Worm (Caenorhabditis elegans) whole organism, midembryonic: ENCODE results near the gene tbc-20.

Experiments used
- T22C8.4 ChIP-seq: fragments of 200-800 bp; sonication (Bioruptor generic); IDR thresholded peaks from 2 replicates; pipeline ENCODE4 v1.3.6; 2022; ENCODE audit warnings: missing genetic modification characterization, missing compliant biosample characterization
- cog-1 ChIP-seq: sonication (generic microtip); optimal IDR thresholded peaks from 2 replicates; lab custom pipeline; 2016; ENCODE audit warnings: missing genetic modification characterization, missing compliant biosample characterization
- flt-1 ChIP-seq: fragments of 200-800 bp; sonication (Bioruptor generic); IDR thresholded peaks from 2 replicates; pipeline ENCODE4 v1.3.6; 2022; ENCODE audit warnings: missing genetic modification characterization, missing compliant biosample characterization
- klf-2 ChIP-seq: fragments of 200-800 bp; sonication (Bioruptor generic); conservative IDR thresholded peaks from 2 replicates; pipeline ENCODE4 v1.3.6; 2022; ENCODE audit warnings: missing genetic modification reagents, missing genetic modification characterization, missing compliant biosample characterization
- med-1 ChIP-seq: sonication (generic microtip); optimal IDR thresholded peaks from 2 replicates; lab custom pipeline; 2017; ENCODE audit warnings: missing genetic modification characterization, mild to moderate bottlenecking, missing compliant biosample characterization, antibody characterized with exemption, missing genetic modification reagents; ENCODE audit not compliant: insufficient read depth
- ref-1 ChIP-seq: fragments of 200-800 bp; sonication (Bioruptor generic); conservative IDR thresholded peaks from 2 replicates; pipeline ENCODE4 v1.3.6; 2022; ENCODE audit warnings: missing genetic modification reagents, missing genetic modification characterization, missing compliant biosample characterization
- tab-1 ChIP-seq: fragments of 200-800 bp; sonication (Bioruptor generic); IDR thresholded peaks from 2 replicates; pipeline ENCODE4 v1.3.6; 2022; ENCODE audit warnings: missing genetic modification characterization, missing compliant biosample characterization
- ztf-23 ChIP-seq: fragments of 200-800 bp; sonication (Bioruptor generic); IDR thresholded peaks from 2 replicates; pipeline ENCODE4 v1.3.6; 2022; ENCODE audit warnings: missing genetic modification reagents, missing genetic modification characterization, missing compliant biosample characterization
- ztf-29 ChIP-seq: fragments of 200-800 bp; sonication (Bioruptor generic); IDR thresholded peaks from 2 replicates; pipeline ENCODE4 v1.3.6; 2022; ENCODE audit warnings: missing genetic modification reagents, missing genetic modification characterization, missing compliant biosample characterization

The tbc-20 gene

DNA sequence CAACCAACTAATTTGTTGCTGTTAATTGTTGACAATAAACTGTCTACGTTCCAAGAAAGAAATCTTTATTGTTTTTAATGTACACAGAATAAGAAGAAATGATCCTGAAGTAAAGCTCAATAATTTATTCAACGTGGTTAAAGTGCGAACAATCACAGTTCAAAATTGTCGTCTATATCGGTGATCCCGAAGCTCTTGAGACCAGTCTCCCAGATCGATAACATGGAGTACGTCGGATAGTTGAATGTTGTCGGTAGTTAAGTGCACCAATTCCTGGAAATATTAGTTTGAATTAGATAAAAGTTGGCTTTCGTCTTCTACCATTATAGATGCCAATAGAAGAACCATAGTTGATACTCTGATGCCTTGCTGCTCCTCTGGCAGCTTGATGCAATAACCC lies 17.8 kb downstream of the tbc-20 start:
- TF ChIP-seq med-1 (GFP tag; lab: Kevin White, UChicago): no peak
- no peak for TF ChIP-seq ref-1
- no peak for TF ChIP-seq tab-1
- no peak for TF ChIP-seq flt-1 (GFP tag; lab: Robert Waterston, UW)
- no peak for TF ChIP-seq klf-2 (GFP tag; lab: Robert Waterston, UW)
- TF ChIP-seq cog-1 (tag; lab: Kevin White, UChicago): no peak

DNA sequence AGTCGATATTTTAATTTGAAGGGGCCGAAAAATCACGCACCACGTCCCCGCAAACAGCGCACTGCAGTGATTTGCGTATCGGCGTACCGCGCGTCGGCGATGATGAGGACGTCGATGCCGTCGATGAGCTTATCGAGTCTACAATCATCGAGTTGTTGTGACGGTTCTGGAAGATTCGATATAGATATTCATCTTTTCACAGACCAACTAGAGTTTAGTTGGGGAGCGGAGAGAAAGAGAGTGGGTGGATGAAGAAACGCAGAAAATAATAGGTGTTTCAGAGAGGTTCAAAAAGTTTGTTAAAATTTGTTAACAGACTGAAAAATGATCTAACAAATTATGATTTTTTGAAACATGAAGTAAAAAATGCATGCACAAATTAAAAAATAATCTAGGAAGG lies 20.1 kb downstream of the tbc-20 start, which contains the start of gene nhr-61:
Gene nhr-61, minus strand, starts transcription at position 168 of the 400 bp plus-strand sequence.
- no peak for TF ChIP-seq klf-2 (GFP tag; lab: Robert Waterston, UW)
- TF ChIP-seq cog-1 (tag; lab: Kevin White, UChicago): no peak
- no peak for TF ChIP-seq tab-1
- no peak for TF ChIP-seq T22C8.4 (GFP tag; lab: Robert Waterston, UW)
- no peak for TF ChIP-seq med-1 (GFP tag; lab: Kevin White, UChicago)
- TF ChIP-seq flt-1 (GFP tag; lab: Robert Waterston, UW): no peak
- no peak for TF ChIP-seq ref-1
- no peak for TF ChIP-seq ztf-23
- no peak for TF ChIP-seq ztf-29 (GFP tag; lab: Robert Waterston, UW)

DNA sequence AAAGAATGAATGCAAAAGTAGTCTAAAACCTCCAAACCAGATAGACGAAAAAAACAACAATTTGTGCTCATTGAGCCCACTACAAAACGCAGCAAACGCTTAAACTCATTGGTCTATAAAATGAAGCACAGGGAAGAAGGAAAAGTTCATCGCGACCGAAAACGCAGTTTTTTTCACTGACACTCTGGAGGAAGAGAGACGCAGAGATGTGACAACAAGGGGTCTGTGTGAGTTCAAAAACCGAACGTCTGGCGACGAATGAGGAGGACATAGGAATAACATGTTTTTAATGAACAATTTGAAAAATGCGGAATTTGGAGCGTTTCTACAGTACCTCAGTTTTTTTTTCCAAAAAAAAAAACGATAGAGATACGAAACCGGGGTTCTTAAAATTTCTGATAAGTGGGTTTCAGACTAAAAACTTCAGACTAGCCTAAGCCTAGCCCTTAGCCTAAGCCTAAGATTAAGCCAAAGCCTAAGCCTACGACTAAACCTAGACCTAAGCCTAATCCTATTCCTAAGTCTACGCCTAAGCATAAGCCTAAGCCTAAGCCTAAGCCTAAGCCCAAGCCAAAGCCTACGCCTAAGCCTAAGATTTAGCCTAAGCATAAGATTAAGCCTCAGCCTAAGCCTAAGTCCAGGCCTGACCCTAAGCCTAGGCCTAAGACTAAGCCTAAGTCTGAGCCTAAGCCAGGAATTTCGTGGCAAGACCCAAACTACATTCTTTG lies 21.1 kb downstream of the tbc-20 start:
- TF ChIP-seq ztf-23 (no peak), ztf-29 (GFP tag; lab: Robert Waterston, UW) (peak; percentile 28; the same call in 1 of the 2 replicates), flt-1 (GFP tag; lab: Robert Waterston, UW) (0 out of 2 replicates have a peak, but pooled peaks have one; percentile 36)

DNA sequence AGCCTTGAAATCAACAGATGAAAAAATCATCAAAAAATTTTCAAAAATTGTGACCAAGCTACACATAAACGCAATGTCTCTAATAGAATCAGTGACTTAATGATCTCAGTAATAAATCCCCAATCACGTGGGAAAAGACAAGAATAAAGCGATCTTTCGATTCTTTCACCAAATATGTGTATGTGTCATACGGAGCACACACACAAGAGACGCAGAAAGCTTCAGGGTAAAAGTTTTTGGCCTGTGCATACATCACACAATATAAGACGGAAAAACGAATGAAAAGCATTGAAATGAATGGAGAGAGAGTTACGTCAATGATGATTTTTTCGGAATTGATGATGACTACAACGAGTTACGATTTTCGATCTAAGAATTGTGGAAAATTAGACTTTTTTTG lies 22.2 kb downstream of the tbc-20 start:
- TF ChIP-seq ref-1: no peak
- TF ChIP-seq tab-1: no peak
- TF ChIP-seq ztf-29 (GFP tag; lab: Robert Waterston, UW): no peak
- TF ChIP-seq T22C8.4 (GFP tag; lab: Robert Waterston, UW): no peak
- no peak for TF ChIP-seq ztf-23
- no peak for TF ChIP-seq klf-2 (GFP tag; lab: Robert Waterston, UW)
- no peak for TF ChIP-seq med-1 (GFP tag; lab: Kevin White, UChicago)
- no peak for TF ChIP-seq cog-1 (tag; lab: Kevin White, UChicago)
- TF ChIP-seq flt-1 (GFP tag; lab: Robert Waterston, UW): no peak

DNA sequence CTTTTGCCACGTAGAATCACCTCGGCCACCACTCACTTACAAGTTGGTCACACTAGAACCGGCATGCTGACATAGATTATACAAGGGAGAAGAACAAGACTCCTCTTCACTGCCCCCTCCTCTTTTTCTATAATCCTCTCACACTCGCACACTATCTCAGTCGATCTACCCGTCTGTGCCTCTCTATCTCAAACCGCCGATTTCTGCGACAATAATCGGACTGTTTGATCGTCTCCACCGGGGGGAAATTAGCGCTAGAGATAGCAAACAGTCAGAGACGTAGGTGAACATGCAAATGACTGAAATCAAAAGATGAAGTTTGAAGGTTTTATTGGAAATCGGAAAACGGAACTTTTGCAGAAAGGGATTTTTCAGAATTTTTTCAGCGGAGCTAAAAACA lies 24.1 kb downstream of the tbc-20 start:
- no peak for TF ChIP-seq ref-1
- TF ChIP-seq T22C8.4 (GFP tag; lab: Robert Waterston, UW): no peak
- no peak for TF ChIP-seq med-1 (GFP tag; lab: Kevin White, UChicago)
- no peak for TF ChIP-seq ztf-23
- no peak for TF ChIP-seq klf-2 (GFP tag; lab: Robert Waterston, UW)
- TF ChIP-seq cog-1 (tag; lab: Kevin White, UChicago): peak; percentile 70
- TF ChIP-seq tab-1: no peak
- TF ChIP-seq ztf-29 (GFP tag; lab: Robert Waterston, UW): no peak
- TF ChIP-seq flt-1 (GFP tag; lab: Robert Waterston, UW): no peak

DNA sequence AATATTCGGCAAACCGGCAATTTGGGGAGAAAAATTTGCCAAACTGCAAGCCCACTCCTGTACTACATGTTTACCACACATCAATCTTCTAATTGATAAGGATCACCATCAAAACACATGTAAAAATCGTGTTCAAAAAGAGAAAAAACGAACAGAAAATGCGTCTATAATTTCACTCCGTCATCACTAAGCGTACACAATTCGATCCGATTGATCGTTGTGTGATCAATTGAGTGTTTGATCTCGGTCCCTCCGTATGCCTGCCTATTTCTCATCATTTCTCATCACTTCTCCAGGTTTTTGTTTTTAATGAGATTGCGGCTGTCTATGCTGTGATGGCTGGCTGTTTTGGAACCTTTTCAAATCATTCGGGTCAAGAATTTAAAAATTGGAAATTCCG lies 27.1 kb downstream of the tbc-20 start:
- no peak for TF ChIP-seq cog-1 (tag; lab: Kevin White, UChicago)

DNA sequence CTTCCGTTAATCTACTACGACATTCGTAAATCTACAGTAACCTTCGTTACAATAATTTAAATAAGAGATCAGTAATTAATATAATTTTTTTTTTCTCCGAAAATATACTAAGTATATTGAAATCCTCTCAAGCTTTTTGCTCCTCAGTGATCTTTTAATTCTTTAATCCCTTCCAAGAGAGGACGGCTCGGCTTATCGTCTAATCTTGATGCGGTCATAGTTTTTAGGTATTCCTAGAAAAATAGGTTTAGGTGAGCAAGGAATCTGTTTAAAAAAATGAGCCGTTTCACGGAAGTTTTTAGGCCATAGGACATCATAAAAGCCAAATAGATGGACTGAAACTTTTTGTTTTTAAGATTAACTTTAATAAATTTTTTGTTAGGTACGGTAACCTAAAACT lies 33.8 kb downstream of the tbc-20 start:
- no peak for TF ChIP-seq klf-2 (GFP tag; lab: Robert Waterston, UW)
- no peak for TF ChIP-seq T22C8.4 (GFP tag; lab: Robert Waterston, UW)
- no peak for TF ChIP-seq med-1 (GFP tag; lab: Kevin White, UChicago)
- TF ChIP-seq ztf-23: no peak
- no peak for TF ChIP-seq ref-1
- no peak for TF ChIP-seq flt-1 (GFP tag; lab: Robert Waterston, UW)
- TF ChIP-seq cog-1 (tag; lab: Kevin White, UChicago): no peak
- TF ChIP-seq tab-1: no peak

DNA sequence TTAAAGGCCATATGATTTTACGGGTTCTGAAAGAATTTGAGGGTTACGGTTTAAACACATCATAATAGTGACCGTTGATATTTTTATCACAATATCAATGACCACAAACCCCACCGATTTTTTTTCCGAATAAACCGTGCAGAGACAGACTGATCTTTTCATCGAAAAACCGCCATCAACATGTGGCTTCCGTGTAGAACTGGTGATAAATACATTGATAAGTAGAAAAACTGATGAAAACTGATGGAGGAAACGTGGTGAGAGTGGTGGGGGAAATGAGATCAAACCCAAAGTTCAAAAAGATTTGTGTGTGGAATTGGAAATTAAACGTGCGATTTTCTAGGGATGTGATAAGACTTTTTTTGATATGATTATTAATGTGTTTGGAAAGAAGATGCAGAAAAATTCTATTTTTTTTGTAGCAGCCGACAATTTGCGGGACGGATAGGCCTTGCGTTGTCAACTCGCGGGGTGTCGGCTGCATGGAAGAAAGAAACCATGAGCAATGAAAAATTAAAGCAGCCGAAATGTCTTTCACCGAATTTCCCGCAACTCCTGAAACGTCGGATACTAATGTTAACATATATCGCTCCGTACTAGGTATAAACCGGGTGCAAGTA lies 40.4 kb downstream of the tbc-20 start:
- TF ChIP-seq cog-1 (tag; lab: Kevin White, UChicago) (no peak), ztf-23 (no peak), klf-2 (GFP tag; lab: Robert Waterston, UW) (no peak), ref-1 (no peak), tab-1 (no peak), ztf-29 (GFP tag; lab: Robert Waterston, UW) (no peak), T22C8.4 (GFP tag; lab: Robert Waterston, UW) (no peak), med-1 (GFP tag; lab: Kevin White, UChicago) (no peak), flt-1 (GFP tag; lab: Robert Waterston, UW) (no peak)

DNA sequence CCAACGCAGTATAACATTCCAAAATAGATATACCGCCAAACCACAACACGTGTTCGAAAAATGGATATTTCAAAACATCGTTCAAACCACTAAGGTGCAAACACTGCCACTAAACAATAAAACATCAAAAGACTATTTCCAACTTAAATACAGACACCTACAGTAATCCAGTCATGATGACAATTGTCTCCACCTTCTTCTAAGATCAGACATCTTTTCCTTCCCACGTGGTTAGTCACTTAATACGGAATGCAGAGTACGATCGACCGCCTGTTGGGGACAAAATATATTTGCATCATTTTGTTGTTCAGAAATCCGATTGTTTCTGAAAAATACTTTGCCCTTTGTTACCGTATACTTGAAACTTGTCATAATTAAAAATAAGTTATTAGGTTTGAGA lies 43.0 kb downstream of the tbc-20 start:
- no peak for TF ChIP-seq T22C8.4 (GFP tag; lab: Robert Waterston, UW)
- no peak for TF ChIP-seq med-1 (GFP tag; lab: Kevin White, UChicago)
- TF ChIP-seq flt-1 (GFP tag; lab: Robert Waterston, UW): no peak
- no peak for TF ChIP-seq klf-2 (GFP tag; lab: Robert Waterston, UW)
- no peak for TF ChIP-seq ztf-29 (GFP tag; lab: Robert Waterston, UW)
- TF ChIP-seq tab-1: no peak
- no peak for TF ChIP-seq ztf-23
- TF ChIP-seq ref-1: no peak
- no peak for TF ChIP-seq cog-1 (tag; lab: Kevin White, UChicago)

DNA sequence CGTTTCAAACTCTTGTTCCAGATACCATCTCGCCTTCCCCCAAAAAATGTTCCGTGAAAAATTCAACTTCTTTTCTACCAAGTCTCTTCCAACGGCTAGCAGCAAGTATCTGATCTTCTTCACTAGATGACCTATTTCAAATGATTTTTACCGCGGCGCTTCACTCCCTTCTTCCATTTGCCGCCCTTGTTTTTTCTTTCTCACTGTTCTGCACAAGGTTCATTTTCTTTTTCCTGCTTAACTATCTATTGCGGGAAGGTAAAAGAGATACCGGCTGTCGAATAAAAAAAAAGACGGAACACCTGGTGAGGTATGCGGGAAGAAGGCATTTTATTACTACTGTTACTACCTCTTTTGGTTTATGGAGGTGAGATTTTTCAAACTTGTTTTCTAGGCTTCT lies 44.7 kb downstream of the tbc-20 start, which contains the start of gene cdh-7:
Gene cdh-7, plus strand, starts transcription at position 214 of the 400 bp plus-strand sequence.
- TF ChIP-seq ztf-23: no peak
- TF ChIP-seq tab-1: no peak
- TF ChIP-seq ztf-29 (GFP tag; lab: Robert Waterston, UW): no peak
